Worm (Caenorhabditis elegans) whole organism, L1 larva: ENCODE results near the gene Y65A5A.24.

Experiments used
- dpl-1 ChIP-seq, 3 experiments: fragments of 150-350 bp in 2 of 3; sonication (generic microtip) in 1 of 3; optimal IDR thresholded peaks; 2 replicates each; lab custom pipeline; 2014 to 2017; ENCODE audit warnings: missing biosample characterization in 3 of 3, missing genetic modification characterization in 3 of 3, missing genetic modification reagents in 3 of 3
- mep-1 ChIP-seq: fragments of 150-350 bp; optimal IDR thresholded peaks from 2 replicates; lab custom pipeline; 2014; ENCODE audit warnings: missing biosample characterization, missing genetic modification characterization
- nhr-11 ChIP-seq: fragments of 150-350 bp; optimal IDR thresholded peaks from 2 replicates; lab custom pipeline; 2014; ENCODE audit warnings: missing biosample characterization, missing genetic modification characterization
- nhr-19 ChIP-seq: fragments of 200-800 bp; sonication (Bioruptor generic); conservative IDR thresholded peaks from 2 replicates; pipeline ENCODE4 v1.3.6; 2022; ENCODE audit warnings: missing genetic modification characterization, missing compliant biosample characterization
- nhr-237 ChIP-seq: fragments of 150-350 bp; optimal IDR thresholded peaks from 2 replicates; lab custom pipeline; 2014; ENCODE audit warnings: missing biosample characterization, missing genetic modification characterization
- pqm-1 ChIP-seq: sonication (generic microtip); optimal IDR thresholded peaks from 3 replicates; lab custom pipeline; 2017; ENCODE audit warnings: missing biosample characterization, missing genetic modification characterization
- tbx-2 ChIP-seq: sonication (generic microtip); optimal IDR thresholded peaks from 2 replicates; lab custom pipeline; 2016; ENCODE audit warnings: missing genetic modification characterization, missing compliant biosample characterization

- no peak for TF ChIP-seq pqm-1 (tag; lab: Kevin White, UChicago)
- TF ChIP-seq mep-1 (tag; lab: Kevin White, UChicago), result no peak
- no peak for TF ChIP-seq nhr-11 (tag; lab: Kevin White, UChicago)
- TF ChIP-seq tbx-2 (tag; lab: Kevin White, UChicago), result no peak
- TF ChIP-seq nhr-19 (GFP tag; lab: Robert Waterston, UW), result no peak
- TF ChIP-seq dpl-1 (GFP tag; optimal IDR thresholded peaks at IDR 0.05; lab: Kevin White, UChicago), result no peak
- no peak for TF ChIP-seq nhr-237 (tag; lab: Kevin White, UChicago)
Observed at ce11 chrIV:16370592-16370991, 23.2 kb upstream of the Y65A5A.24 start.
